Worm (Caenorhabditis elegans) whole organism, L1 larva: Measurements from ENCODE around the gene C50C3.19.

Experiments
- C04F5.9 ChIP-seq: sonication (generic microtip); optimal IDR thresholded peaks from 2 replicates; lab custom pipeline; 2016; ENCODE audit warnings: missing genetic modification characterization, missing compliant biosample characterization
- C34B4.2 ChIP-seq: sonication (generic microtip); optimal IDR thresholded peaks from 2 replicates; lab custom pipeline; 2017; ENCODE audit warnings: mild to moderate bottlenecking, missing genetic modification characterization, missing compliant biosample characterization
- ceh-63 ChIP-seq: fragments of 200-800 bp; sonication (Bioruptor generic); optimal IDR thresholded peaks from 2 replicates; lab custom pipeline; 2018; ENCODE audit warnings: mild to moderate bottlenecking, missing genetic modification characterization, missing compliant biosample characterization
- ceh-90 ChIP-seq: sonication (generic microtip); optimal IDR thresholded peaks from 2 replicates; lab custom pipeline; 2016; ENCODE audit warnings: missing genetic modification characterization, missing compliant biosample characterization
- dpl-1 ChIP-seq, 3 experiments: fragments of 150-350 bp in 2 of 3; sonication (generic microtip) in 1 of 3; optimal IDR thresholded peaks; 2 replicates each; lab custom pipeline; 2014 to 2017; ENCODE audit warnings: missing biosample characterization in 3 of 3, missing genetic modification characterization in 3 of 3, missing genetic modification reagents in 3 of 3
- efl-1 ChIP-seq, 4 experiments: fragments of 150-350 bp; optimal IDR thresholded peaks in 3 of 4; peaks in 1 of 4; 1 replicate in 1 of 4; 2 replicates in 3 of 4; lab custom pipeline; 2014; ENCODE audit warnings: missing biosample characterization in 2 of 4, missing genetic modification characterization in 2 of 4, missing genetic modification reagents in 2 of 4
- hpl-2 ChIP-seq: fragments of 150-350 bp; optimal IDR thresholded peaks from 2 replicates; lab custom pipeline; 2014; ENCODE audit warnings: missing biosample characterization, missing genetic modification reagents, missing genetic modification characterization
- lin-14 ChIP-seq: fragments of 200-800 bp; sonication (Bioruptor generic); optimal IDR thresholded peaks from 2 replicates; lab custom pipeline; 2018; ENCODE audit warnings: mild to moderate bottlenecking, missing genetic modification characterization, moderate library complexity, missing compliant biosample characterization
- mab-9 ChIP-seq: fragments of 200-800 bp; sonication (Bioruptor generic); IDR thresholded peaks from 2 replicates; pipeline ENCODE4 v1.3.6; 2022; ENCODE audit warnings: missing genetic modification reagents, missing genetic modification characterization, missing compliant biosample characterization
- nhr-90 ChIP-seq: sonication (generic microtip); optimal IDR thresholded peaks from 2 replicates; lab custom pipeline; 2016; ENCODE audit warnings: mild to moderate bottlenecking, missing genetic modification characterization, missing compliant biosample characterization; ENCODE audit not compliant: poor library complexity
- pag-3 ChIP-seq: sonication (generic microtip); optimal IDR thresholded peaks from 2 replicates; lab custom pipeline; 2017; ENCODE audit warnings: missing genetic modification characterization, mild to moderate bottlenecking, missing compliant biosample characterization, antibody characterized with exemption, borderline replicate concordance; ENCODE audit not compliant: insufficient read depth
- rnt-1 ChIP-seq: sonication (generic microtip); optimal IDR thresholded peaks from 2 replicates; lab custom pipeline; 2016; ENCODE audit warnings: mild to moderate bottlenecking, missing genetic modification characterization, moderate library complexity, missing compliant biosample characterization
- snpc-4 ChIP-seq: fragments of 150-350 bp; optimal IDR thresholded peaks from 2 replicates; lab custom pipeline; 2014; ENCODE audit warnings: missing biosample characterization, missing genetic modification characterization
- xbp-1 ChIP-seq: sonication (generic microtip); optimal IDR thresholded peaks from 2 replicates; lab custom pipeline; 2016; ENCODE audit warnings: missing genetic modification characterization, missing compliant biosample characterization

- TF ChIP-seq rnt-1 (tag; lab: Kevin White, UChicago) (no peak), C34B4.2 (no peak), C04F5.9 (tag; lab: Kevin White, UChicago) (no peak), hpl-2 (GFP tag; lab: Kevin White, UChicago) (no peak), ceh-90 (tag; lab: Kevin White, UChicago) (no peak), pag-3 (tag; lab: Kevin White, UChicago) (no peak), nhr-90 (no peak), ceh-63 (GFP tag; lab: Kevin White, UChicago) (no peak), efl-1 (optimal IDR thresholded peaks at IDR 0.05; lab: Kevin White, UChicago) (no peak), efl-1 (GFP tag; optimal IDR thresholded peaks at IDR 0.05 in 1 of 2; lab: Kevin White, UChicago) (no peak), mab-9 (GFP tag; lab: Robert Waterston, UW) (no peak), lin-14 (GFP tag; lab: Kevin White, UChicago) (no peak), xbp-1 (tag; lab: Kevin White, UChicago) (no peak), snpc-4 (tag; lab: Kevin White, UChicago) (no peak), dpl-1 (GFP tag; optimal IDR thresholded peaks at IDR 0.05; lab: Kevin White, UChicago) (no peak)
Measured at ce11 chrIII:8237827-8238226, 47.2 kb downstream of the C50C3.19 start, which contains the start of gene tsp-2.
